Worm (Caenorhabditis elegans) whole organism, L4/young adult: ENCODE results near the gene ZK637.4.

Experiments
- W03F9.2 ChIP-seq: fragments of 150-350 bp; optimal IDR thresholded peaks from 2 replicates; lab custom pipeline; 2014; ENCODE audit warnings: missing biosample characterization, missing genetic modification characterization
- dao-5 ChIP-seq: sonication (generic microtip); optimal IDR thresholded peaks from 2 replicates; lab custom pipeline; 2016; ENCODE audit warnings: missing genotype, missing genetic modification characterization, moderate library complexity, missing compliant biosample characterization
- him-1 ChIP-seq: sonication (generic microtip); optimal IDR thresholded peaks from 2 replicates; lab custom pipeline; 2016; ENCODE audit warnings: missing genotype, missing genetic modification reagents, missing genetic modification characterization, missing compliant biosample characterization

- no peak for TF ChIP-seq W03F9.2 (tag; lab: Kevin White, UChicago)
- TF ChIP-seq him-1 (tag; lab: Kevin White, UChicago), result no peak
- TF ChIP-seq dao-5 (tag; lab: Kevin White, UChicago), result no peak
Measured at ce11 chrIII:8849507-8849906, 44.1 kb upstream of the ZK637.4 start, which contains the start of gene F44E2.8.
